Worm (Caenorhabditis elegans) whole organism, L3 larva: ENCODE results near the gene T04F8.3.
A peak's percentile ranks its signal among the peaks of the same experiment; 100 is the strongest.

ENCODE experiments used
- R02D3.7 ChIP-seq: fragments of 150-350 bp; optimal IDR thresholded peaks from 2 replicates; lab custom pipeline; 2014; ENCODE audit warnings: missing biosample characterization, missing genetic modification characterization
- ZK546.5 ChIP-seq: sonication (generic microtip); optimal IDR thresholded peaks from 2 replicates; lab custom pipeline; 2017; ENCODE audit warnings: missing biosample characterization, missing genetic modification characterization
- ama-1 ChIP-seq: fragments of 150-350 bp; optimal IDR thresholded peaks from 2 replicates; lab custom pipeline; 2018
- ceh-28 ChIP-seq: fragments of 150-350 bp; optimal IDR thresholded peaks from 2 replicates; lab custom pipeline; 2014; ENCODE audit warnings: missing biosample characterization, missing genetic modification reagents, missing genetic modification characterization
- ceh-82 ChIP-seq: fragments of 150-350 bp; optimal IDR thresholded peaks from 2 replicates; lab custom pipeline; 2014; ENCODE audit warnings: missing biosample characterization, missing genetic modification characterization
- egl-27 ChIP-seq: sonication (generic microtip); optimal IDR thresholded peaks from 4 replicates; lab custom pipeline; 2017; ENCODE audit warnings: missing biosample characterization, missing genetic modification reagents, missing genetic modification characterization
- elt-1 ChIP-seq: fragments of 150-350 bp; optimal IDR thresholded peaks from 2 replicates; lab custom pipeline; 2014; ENCODE audit warnings: missing biosample characterization, missing genetic modification characterization
- elt-2 ChIP-seq: sonication (generic microtip); optimal IDR thresholded peaks from 2 replicates; lab custom pipeline; 2016; ENCODE audit warnings: missing genetic modification reagents, mild to moderate bottlenecking, missing genetic modification characterization, missing compliant biosample characterization
- elt-3 ChIP-seq, 3 experiments: fragments of 150-350 bp in 1 of 3; sonication (generic microtip) in 2 of 3; optimal IDR thresholded peaks; 2 replicates in 2 of 3; 4 replicates in 1 of 3; lab custom pipeline; 2014 to 2017; ENCODE audit warnings: missing biosample characterization in 3 of 3, missing genetic modification characterization in 3 of 3
- fkh-10 ChIP-seq: sonication (generic microtip); optimal IDR thresholded peaks from 2 replicates; lab custom pipeline; 2017; ENCODE audit warnings: missing biosample characterization, missing genetic modification reagents, missing genetic modification characterization
- fkh-2 ChIP-seq: fragments of 150-350 bp; optimal IDR thresholded peaks from 2 replicates; lab custom pipeline; 2014; ENCODE audit warnings: missing biosample characterization, missing genetic modification reagents, missing genetic modification characterization
- hmg-11 ChIP-seq: sonication (generic microtip); optimal IDR thresholded peaks from 2 replicates; lab custom pipeline; 2016; ENCODE audit warnings: missing genetic modification characterization, missing compliant biosample characterization
- lin-39 ChIP-seq: fragments of 150-350 bp; optimal IDR thresholded peaks from 2 replicates; lab custom pipeline; 2018; ENCODE audit warnings: missing biosample characterization, missing genetic modification reagents, missing genetic modification characterization
- lsy-12 ChIP-seq: sonication (generic microtip); optimal IDR thresholded peaks from 2 replicates; lab custom pipeline; 2016; ENCODE audit warnings: mild to moderate bottlenecking, missing genetic modification characterization, missing compliant biosample characterization
- mdl-1 ChIP-seq: fragments of 150-350 bp; optimal IDR thresholded peaks from 2 replicates; lab custom pipeline; 2014; ENCODE audit warnings: missing biosample characterization, missing genetic modification characterization
- nfya-1 ChIP-seq: sonication (generic microtip); optimal IDR thresholded peaks from 2 replicates; lab custom pipeline; 2017; ENCODE audit warnings: missing genetic modification characterization, mild to moderate bottlenecking, missing compliant biosample characterization, antibody characterized with exemption, moderate library complexity; ENCODE audit not compliant: insufficient read depth
- nhr-23 ChIP-seq: fragments of 150-350 bp; optimal IDR thresholded peaks from 2 replicates; lab custom pipeline; 2014; ENCODE audit warnings: missing biosample characterization, missing genetic modification reagents, missing genetic modification characterization
- nhr-237 ChIP-seq: fragments of 150-350 bp; optimal IDR thresholded peaks from 2 replicates; lab custom pipeline; 2014; ENCODE audit warnings: missing biosample characterization, missing genetic modification characterization
- nhr-25 ChIP-seq: sonication (generic microtip); optimal IDR thresholded peaks from 2 replicates; lab custom pipeline; 2017; ENCODE audit warnings: missing biosample characterization, missing genetic modification characterization
- nhr-43 ChIP-seq: sonication (generic microtip); optimal IDR thresholded peaks from 2 replicates; lab custom pipeline; 2016; ENCODE audit warnings: mild to moderate bottlenecking, missing genetic modification characterization, missing compliant biosample characterization; ENCODE audit not compliant: poor library complexity, severe bottlenecking
- nhr-77 ChIP-seq: fragments of 150-350 bp; optimal IDR thresholded peaks from 2 replicates; lab custom pipeline; 2014; ENCODE audit warnings: missing biosample characterization, missing genetic modification characterization
- pha-4 ChIP-seq: fragments of 150-350 bp; optimal IDR thresholded peaks from 2 replicates; lab custom pipeline; 2014; ENCODE audit warnings: missing biosample characterization, missing genetic modification reagents, missing genetic modification characterization
- pqm-1 ChIP-seq: fragments of 150-350 bp; optimal IDR thresholded peaks from 2 replicates; lab custom pipeline; 2017; ENCODE audit warnings: missing biosample characterization, missing genetic modification characterization, inconsistent platforms
- sea-2 ChIP-seq: fragments of 150-350 bp; sonication (generic microtip); optimal IDR thresholded peaks from 4 replicates; lab custom pipeline; 2014; ENCODE audit warnings: missing biosample characterization, missing genetic modification reagents, missing genetic modification characterization
- skn-1 ChIP-seq: fragments of 150-350 bp; optimal IDR thresholded peaks from 2 replicates; lab custom pipeline; 2014; ENCODE audit warnings: missing biosample characterization, missing genetic modification characterization
- snpc-4 ChIP-seq: fragments of 150-350 bp; optimal IDR thresholded peaks from 2 replicates; lab custom pipeline; 2014; ENCODE audit warnings: missing biosample characterization, missing genetic modification characterization
- tbx-2 ChIP-seq: sonication (generic microtip); optimal IDR thresholded peaks from 2 replicates; lab custom pipeline; 2016; ENCODE audit warnings: mild to moderate bottlenecking, missing genetic modification characterization, missing compliant biosample characterization
- unc-39 ChIP-seq: sonication (generic microtip); optimal IDR thresholded peaks from 4 replicates; lab custom pipeline; 2017; ENCODE audit warnings: missing biosample characterization, missing genetic modification characterization
- unc-62 ChIP-seq: fragments of 150-350 bp; sonication (generic microtip); optimal IDR thresholded peaks from 4 replicates; lab custom pipeline; 2014; ENCODE audit warnings: missing biosample characterization, missing genetic modification reagents, missing genetic modification characterization
- zag-1 ChIP-seq: fragments of 150-350 bp; optimal IDR thresholded peaks from 2 replicates; lab custom pipeline; 2014; ENCODE audit warnings: missing biosample characterization, missing genetic modification characterization

T04F8.3 gene

DNA sequence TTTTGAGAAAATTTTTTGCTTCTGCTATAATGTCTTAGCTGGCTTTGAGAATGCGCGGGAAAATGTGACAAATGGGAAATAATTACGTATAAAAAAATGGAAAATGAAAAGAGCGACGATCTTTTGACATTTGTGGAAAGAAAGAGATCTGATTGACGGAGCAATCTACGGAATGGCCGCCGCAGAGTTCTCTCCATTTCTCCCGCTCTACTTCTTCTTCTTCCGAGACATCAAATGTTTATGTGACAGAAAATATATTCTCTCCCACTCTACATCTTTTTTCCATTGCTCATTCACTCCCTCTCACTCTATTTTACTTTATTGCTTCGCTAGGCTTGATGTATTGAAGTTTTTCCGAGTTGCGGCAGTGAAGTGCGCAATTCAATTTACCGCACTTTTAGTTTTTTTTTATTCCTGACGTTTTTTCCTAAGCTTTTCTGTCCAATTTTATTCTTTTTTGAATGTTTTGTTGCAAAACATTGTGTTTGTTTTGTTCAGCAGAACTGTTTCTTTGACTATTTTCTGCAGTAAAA, 17.9 kb upstream of the T04F8.3 start:
- TF ChIP-seq elt-3 (tag; optimal IDR thresholded peaks at IDR 0.05; lab: Kevin White, UChicago): no peak
- TF ChIP-seq fkh-10: peak; percentile 69
- no peak for TF ChIP-seq ZK546.5 (tag; lab: Kevin White, UChicago)
- TF ChIP-seq mdl-1 (tag; lab: Kevin White, UChicago): no peak
- no peak for TF ChIP-seq unc-39 (tag; lab: Kevin White, UChicago)
- peak; percentile 17 for TF ChIP-seq nfya-1
- no peak for TF ChIP-seq egl-27 (tag; lab: Kevin White, UChicago)
- TF ChIP-seq pqm-1 (tag; lab: Kevin White, UChicago): no peak
- no peak for TF ChIP-seq elt-2 (tag; lab: Kevin White, UChicago)
- no peak for TF ChIP-seq nhr-77 (tag; lab: Kevin White, UChicago)
- TF ChIP-seq tbx-2 (tag; lab: Kevin White, UChicago): no peak
- TF ChIP-seq lin-39: peak; percentile 47
- no peak for TF ChIP-seq snpc-4 (tag; lab: Kevin White, UChicago)
- no peak for TF ChIP-seq hmg-11
- TF ChIP-seq ama-1 (lab: Kevin White, UChicago): no peak
- peak; percentile 23 for TF ChIP-seq unc-62
- TF ChIP-seq, all 47 proteins: peak for 4

DNA sequence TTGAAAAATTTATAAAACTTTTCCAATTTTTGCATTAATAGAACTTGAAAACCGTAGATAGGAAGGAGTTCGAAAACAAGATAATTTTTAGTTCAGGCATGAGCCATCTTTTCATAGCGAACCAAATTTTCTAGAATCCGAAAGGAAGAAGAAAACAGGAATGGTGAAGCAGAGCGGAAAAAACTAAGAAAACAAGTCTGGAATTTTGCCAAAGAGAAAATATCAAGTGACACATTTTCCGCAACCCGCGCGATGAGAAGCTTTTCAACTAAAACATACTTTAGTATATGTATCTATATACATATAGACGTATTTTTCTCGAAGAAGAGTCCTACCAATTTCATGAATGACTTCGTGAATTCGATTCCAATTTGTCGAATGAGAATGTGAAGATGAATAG, 16.9 kb upstream of the T04F8.3 start:
- TF ChIP-seq sea-2 (GFP tag; lab: Kevin White, UChicago) (no peak), fkh-2 (tag; lab: Kevin White, UChicago) (no peak)

- TF ChIP-seq lsy-12 (tag; lab: Kevin White, UChicago) (peak; percentile 85), tbx-2 (tag; lab: Kevin White, UChicago) (peak; percentile 39), hmg-11 (peak; percentile 47), snpc-4 (tag; lab: Kevin White, UChicago) (peak; percentile 22), elt-1 (tag; lab: Kevin White, UChicago) (peak; percentile 5), lin-39 (peak; percentile 60), nfya-1 (peak; percentile 33), R02D3.7 (tag; lab: Kevin White, UChicago) (peak; percentile 7), nhr-43 (tag; lab: Kevin White, UChicago) (peak; percentile 50), nhr-25 (tag; lab: Kevin White, UChicago) (peak; percentile 77)
These were observed 14.6 kb upstream of the T04F8.3 start, which contains the start of gene sto-4 for ce11 chrX:11643767-11644235. sto-4 (plus strand) TSS chrX:11644126.

DNA sequence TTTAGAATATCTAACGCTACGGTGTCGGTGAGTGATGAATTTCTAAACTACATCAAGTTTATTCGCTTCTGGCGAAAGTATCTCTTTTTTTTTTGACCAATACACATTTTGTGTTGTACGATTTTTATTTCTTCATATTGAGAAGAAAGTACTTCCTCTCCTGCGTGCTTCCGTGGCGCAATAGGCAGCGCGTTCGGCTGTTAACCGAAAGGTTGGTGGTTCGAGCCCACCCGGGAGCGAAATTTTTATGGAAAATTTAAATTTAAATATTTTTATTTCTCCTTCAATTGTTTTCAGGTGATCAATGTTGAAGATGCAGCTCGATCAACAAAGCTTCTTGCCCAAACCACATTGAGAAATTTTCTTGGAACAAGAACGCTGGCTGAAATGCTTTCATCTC, 12.9 kb upstream of the T04F8.3 start:
- TF ChIP-seq fkh-10 (no peak), zag-1 (tag; lab: Kevin White, UChicago) (no peak), tbx-2 (tag; lab: Kevin White, UChicago) (peak; percentile 5), hmg-11 (peak; percentile 12), mdl-1 (tag; lab: Kevin White, UChicago) (no peak), unc-39 (tag; lab: Kevin White, UChicago) (no peak), nhr-23 (tag; lab: Kevin White, UChicago) (peak; percentile 50), nhr-237 (tag; lab: Kevin White, UChicago) (no peak), nhr-43 (tag; lab: Kevin White, UChicago) (peak; percentile 64), elt-1 (tag; lab: Kevin White, UChicago) (no peak), ceh-28 (tag; lab: Kevin White, UChicago) (no peak), skn-1 (no peak), ceh-82 (tag; lab: Kevin White, UChicago) (no peak), R02D3.7 (tag; lab: Kevin White, UChicago) (no peak), elt-3 (tag; optimal IDR thresholded peaks at IDR 0.05; lab: Kevin White, UChicago) (no peak), elt-2 (tag; lab: Kevin White, UChicago) (peak; percentile 42)
- TF ChIP-seq, all 47 proteins: peak for 5

DNA sequence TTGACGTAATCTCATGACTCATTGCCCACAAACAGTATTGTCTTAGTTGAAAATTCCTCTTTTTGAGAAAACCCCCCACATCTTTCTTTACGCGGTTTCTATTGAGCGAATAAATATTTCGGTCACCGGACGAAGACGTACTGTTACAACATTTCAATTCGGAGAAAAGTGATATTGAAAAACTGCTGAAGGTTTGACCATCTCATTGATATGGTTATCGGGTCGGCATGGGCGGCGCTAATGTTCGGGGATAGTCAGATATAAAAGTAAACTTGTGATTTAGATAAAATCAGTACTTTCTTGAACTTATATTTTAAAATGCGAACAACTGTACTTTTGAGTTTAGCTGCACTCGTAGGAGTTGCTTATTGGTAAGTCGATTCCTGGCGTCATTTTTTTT, 11.3 kb upstream of the T04F8.3 start, which contains the start of gene T04F8.8:
Gene T04F8.8 (plus strand): TSS at position 301 of the 400 bp plus-strand sequence.
- TF ChIP-seq fkh-10 (no peak), lin-39 (no peak), nhr-23 (tag; lab: Kevin White, UChicago) (peak; percentile 19), pha-4 (tag; lab: Kevin White, UChicago) (no peak), nfya-1 (no peak), ceh-82 (tag; lab: Kevin White, UChicago) (no peak), mdl-1 (tag; lab: Kevin White, UChicago) (no peak)
